Worm (Caenorhabditis elegans) whole organism, L4/young adult: ENCODE data around the gene pot-1.

ENCODE experiments used
- dao-5 ChIP-seq: sonication (generic microtip); optimal IDR thresholded peaks from 2 replicates; lab custom pipeline; 2016; ENCODE audit warnings: missing genotype, missing genetic modification characterization, moderate library complexity, missing compliant biosample characterization
- him-1 ChIP-seq: sonication (generic microtip); optimal IDR thresholded peaks from 2 replicates; lab custom pipeline; 2016; ENCODE audit warnings: missing genotype, missing genetic modification reagents, missing genetic modification characterization, missing compliant biosample characterization

DNA sequence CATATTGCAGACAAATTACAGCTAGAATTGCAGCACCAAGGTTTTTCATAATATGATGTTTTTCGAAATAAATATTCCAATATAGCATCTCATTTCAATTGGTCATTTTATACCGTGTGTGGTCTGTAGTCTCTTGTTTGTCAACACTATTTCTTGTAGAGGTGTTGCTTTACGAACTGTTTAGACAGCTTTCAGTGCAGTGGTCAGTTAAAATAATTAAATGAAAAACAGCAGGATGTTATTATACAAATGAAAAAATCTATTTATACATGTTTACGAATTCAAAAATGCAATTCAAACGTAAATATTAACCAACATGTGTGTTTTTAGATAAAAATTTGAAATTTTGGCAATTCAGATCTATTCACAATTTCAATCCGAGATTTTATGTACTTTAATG lies 21.7 kb downstream of the pot-1 start, which contains the start of gene B0280.7:
- TF ChIP-seq him-1 (tag; lab: Kevin White, UChicago): no peak
- TF ChIP-seq dao-5 (tag; lab: Kevin White, UChicago): no peak
